Worm (Caenorhabditis elegans) whole organism, L4 larva: Measurements from ENCODE around the gene flp-9.

Source experiments
- D1046.2 ChIP-seq: fragments of 200-800 bp; sonication (Bioruptor generic); IDR thresholded peaks from 2 replicates; pipeline ENCODE4 v1.3.6; 2022; ENCODE audit warnings: missing genetic modification characterization, missing compliant biosample characterization
- F44E2.7 ChIP-seq: fragments of 200-800 bp; sonication (Bioruptor generic); IDR thresholded peaks from 2 replicates; pipeline ENCODE4 v2.1.2; 2022; ENCODE audit warnings: missing genetic modification characterization, missing compliant biosample characterization
- T26A8.4 ChIP-seq: fragments of 200-800 bp; sonication (Bioruptor generic); IDR thresholded peaks from 2 replicates; pipeline ENCODE4 v1.3.6; 2022; ENCODE audit warnings: missing genetic modification characterization, missing compliant biosample characterization
- Y5F2A.4 ChIP-seq: fragments of 200-800 bp; sonication (Bioruptor generic); optimal IDR thresholded peaks from 2 replicates; lab custom pipeline; 2018; ENCODE audit warnings: mild to moderate bottlenecking, missing genetic modification characterization, missing compliant biosample characterization
- aha-1 ChIP-seq: fragments of 150-350 bp; peaks from one replicate; lab custom pipeline; 2014; ENCODE audit warnings: missing biosample characterization, missing genetic modification characterization
- aly-2 ChIP-seq: sonication (generic microtip); optimal IDR thresholded peaks from 2 replicates; lab custom pipeline; 2018; ENCODE audit warnings: missing biosample characterization, missing genetic modification characterization
- ama-1 ChIP-seq: fragments of 150-350 bp; optimal IDR thresholded peaks from 2 replicates; lab custom pipeline; 2014; ENCODE audit warnings: inconsistent platforms, mixed read lengths
- arid-1 ChIP-seq: fragments of 200-800 bp; sonication (Bioruptor generic); conservative IDR thresholded peaks from 2 replicates; pipeline ENCODE4 v1.3.6; 2022; ENCODE audit warnings: missing genetic modification reagents, missing genetic modification characterization, missing compliant biosample characterization
- daf-19 ChIP-seq: fragments of 200-800 bp; sonication (Bioruptor generic); conservative IDR thresholded peaks from 2 replicates; pipeline ENCODE4 v1.3.6; 2022; ENCODE audit warnings: missing genetic modification characterization, missing compliant biosample characterization
- dpl-1 ChIP-seq: fragments of 150-350 bp; optimal IDR thresholded peaks from 2 replicates; lab custom pipeline; 2014; ENCODE audit warnings: missing biosample characterization, missing genetic modification reagents, missing genetic modification characterization
- dve-1 ChIP-seq: sonication (generic microtip); optimal IDR thresholded peaks from 2 replicates; lab custom pipeline; 2017; ENCODE audit warnings: antibody characterized with exemption, mild to moderate bottlenecking, missing genetic modification characterization, missing compliant biosample characterization; ENCODE audit not compliant: insufficient read depth
- egl-27 ChIP-seq: sonication (generic microtip); optimal IDR thresholded peaks from 3 replicates; lab custom pipeline; 2017; ENCODE audit warnings: missing biosample characterization, missing genetic modification reagents, missing genetic modification characterization
- fos-1 ChIP-seq: fragments of 150-350 bp; optimal IDR thresholded peaks from 2 replicates; lab custom pipeline; 2014; ENCODE audit warnings: missing biosample characterization, missing genetic modification characterization
- hlh-11 ChIP-seq: fragments of 200-800 bp; sonication (Bioruptor generic); optimal IDR thresholded peaks from 2 replicates; lab custom pipeline; 2018; ENCODE audit warnings: mild to moderate bottlenecking, missing genetic modification characterization, missing compliant biosample characterization
- hlh-30 ChIP-seq: sonication (generic microtip); optimal IDR thresholded peaks from 2 replicates; lab custom pipeline; 2017; ENCODE audit warnings: antibody characterized with exemption, mild to moderate bottlenecking, missing genetic modification characterization, missing compliant biosample characterization; ENCODE audit not compliant: insufficient read depth
- lin-38 ChIP-seq: fragments of 200-800 bp; sonication (Bioruptor generic); IDR thresholded peaks from 2 replicates; pipeline ENCODE4 v1.3.6; 2022; ENCODE audit warnings: missing genetic modification reagents, missing genetic modification characterization, missing compliant biosample characterization
- madf-9 ChIP-seq: fragments of 200-800 bp; sonication (Bioruptor generic); conservative IDR thresholded peaks from 2 replicates; pipeline ENCODE4 v1.3.6; 2022; ENCODE audit warnings: missing genetic modification reagents, missing genetic modification characterization, missing compliant biosample characterization
- mdl-1 ChIP-seq, 2 experiments: fragments of 150-350 bp in 1 of 2; sonication (generic microtip) in 1 of 2; optimal IDR thresholded peaks; 2 replicates each; lab custom pipeline; 2014 to 2017; ENCODE audit warnings: missing biosample characterization in 2 of 2, missing genetic modification characterization in 2 of 2
- mxl-3 ChIP-seq: fragments of 200-800 bp; sonication (Bioruptor generic); optimal IDR thresholded peaks from 2 replicates; lab custom pipeline; 2018; ENCODE audit warnings: mild to moderate bottlenecking, missing genetic modification characterization, missing compliant biosample characterization
- nhr-237 ChIP-seq: sonication (generic microtip); optimal IDR thresholded peaks from 2 replicates; lab custom pipeline; 2017; ENCODE audit warnings: missing biosample characterization, missing genetic modification characterization
- nhr-25 ChIP-seq: sonication (generic microtip); optimal IDR thresholded peaks from 2 replicates; lab custom pipeline; 2017; ENCODE audit warnings: missing genetic modification characterization, mild to moderate bottlenecking, missing compliant biosample characterization, antibody characterized with exemption, moderate library complexity, borderline replicate concordance; ENCODE audit not compliant: insufficient read depth
- nhr-28 ChIP-seq: fragments of 150-350 bp; optimal IDR thresholded peaks from 2 replicates; lab custom pipeline; 2014; ENCODE audit warnings: missing biosample characterization, missing genetic modification characterization
- nhr-6 ChIP-seq: fragments of 150-350 bp; optimal IDR thresholded peaks from 2 replicates; lab custom pipeline; 2014; ENCODE audit warnings: missing biosample characterization, missing genetic modification characterization
- nhr-77 ChIP-seq: fragments of 150-350 bp; optimal IDR thresholded peaks from 2 replicates; lab custom pipeline; 2014; ENCODE audit warnings: missing biosample characterization, missing genetic modification characterization
- rbr-2 ChIP-seq: sonication (generic microtip); optimal IDR thresholded peaks from 2 replicates; lab custom pipeline; 2016; ENCODE audit warnings: missing genotype, missing genetic modification characterization, missing compliant biosample characterization
- saeg-2 ChIP-seq: fragments of 200-800 bp; sonication (Bioruptor generic); IDR thresholded peaks from 2 replicates; pipeline ENCODE4 v1.3.6; 2022; ENCODE audit warnings: missing genetic modification reagents, missing genetic modification characterization, missing compliant biosample characterization
- sdz-12 ChIP-seq: fragments of 200-800 bp; sonication (Bioruptor generic); optimal IDR thresholded peaks from 2 replicates; lab custom pipeline; 2018; ENCODE audit warnings: mild to moderate bottlenecking, missing genetic modification characterization, missing compliant biosample characterization
- set-16 ChIP-seq: fragments of 200-800 bp; sonication (Bioruptor generic); IDR thresholded peaks from 2 replicates; pipeline ENCODE4 v1.3.6; 2022; ENCODE audit warnings: missing genetic modification reagents, missing genetic modification characterization, missing compliant biosample characterization
- skn-1 ChIP-seq: fragments of 150-350 bp; optimal IDR thresholded peaks from 2 replicates; lab custom pipeline; 2014; ENCODE audit warnings: missing biosample characterization, missing genetic modification characterization
- unc-130 ChIP-seq: sonication (generic microtip); optimal IDR thresholded peaks from 2 replicates; lab custom pipeline; 2016; ENCODE audit warnings: missing genetic modification reagents, missing genetic modification characterization, missing compliant biosample characterization
- zag-1 ChIP-seq: fragments of 150-350 bp; optimal IDR thresholded peaks from 2 replicates; lab custom pipeline; 2014; ENCODE audit warnings: missing biosample characterization, missing genetic modification characterization
- zfp-2 ChIP-seq: sonication (generic microtip); optimal IDR thresholded peaks from 2 replicates; lab custom pipeline; 2016; ENCODE audit warnings: mild to moderate bottlenecking, missing genetic modification characterization, missing compliant biosample characterization
- ztf-11 ChIP-seq: fragments of 150-350 bp; optimal IDR thresholded peaks from 2 replicates; lab custom pipeline; 2014; ENCODE audit warnings: missing biosample characterization, missing genetic modification characterization
- ztf-7 ChIP-seq: fragments of 150-350 bp; optimal IDR thresholded peaks from 2 replicates; lab custom pipeline; 2014; ENCODE audit warnings: missing biosample characterization, missing genetic modification characterization

Gene flp-9

ce11 chrIV:12711644-12712043 lies 45.7 kb downstream of the flp-9 start, which contains the start of gene C27D8.3:
TSS of gene C27D8.3 (minus strand) at chrIV:12711744.
- TF ChIP-seq zfp-2 (tag; lab: Kevin White, UChicago) (no peak), dve-1 (no peak), saeg-2 (GFP tag; lab: Robert Waterston, UW) (no peak), ztf-7 (tag; lab: Kevin White, UChicago) (no peak), nhr-6 (tag; lab: Kevin White, UChicago) (no peak), ztf-11 (no peak), T26A8.4 (GFP tag; lab: Robert Waterston, UW) (no peak), nhr-25 (tag; lab: Kevin White, UChicago) (no peak), dpl-1 (GFP tag; lab: Kevin White, UChicago) (no peak), ama-1 (no peak), D1046.2 (GFP tag; lab: Robert Waterston, UW) (no peak)

- TF ChIP-seq mdl-1 (tag; optimal IDR thresholded peaks at IDR 0.05; lab: Kevin White, UChicago) (peak; percentile 12 to 86), zag-1 (tag; lab: Kevin White, UChicago) (no peak), hlh-11 (tag; lab: Kevin White, UChicago) (peak; percentile 44), D1046.2 (GFP tag; lab: Robert Waterston, UW) (no peak), rbr-2 (tag; lab: Kevin White, UChicago) (no peak), nhr-28 (tag; lab: Kevin White, UChicago) (peak; percentile 85), nhr-237 (no peak), aly-2 (tag; lab: Kevin White, UChicago) (no peak), daf-19 (no peak), F44E2.7 (GFP tag; lab: Robert Waterston, UW) (no peak), saeg-2 (GFP tag; lab: Robert Waterston, UW) (no peak), fos-1 (no peak), Y5F2A.4 (GFP tag; lab: Kevin White, UChicago) (no peak), sdz-12 (no peak), skn-1 (tag; lab: Kevin White, UChicago) (no peak), aha-1 (tag; lab: Kevin White, UChicago) (no peak), set-16 (no peak), arid-1 (GFP tag; lab: Robert Waterston, UW) (no peak), unc-130 (GFP tag; lab: Kevin White, UChicago) (no peak), madf-9 (GFP tag; lab: Robert Waterston, UW) (no peak), hlh-30 (tag; lab: Kevin White, UChicago) (no peak), nhr-77 (tag; lab: Kevin White, UChicago) (no peak), egl-27 (tag; lab: Kevin White, UChicago) (no peak), lin-38 (GFP tag; lab: Robert Waterston, UW) (no peak), mxl-3 (GFP tag; lab: Kevin White, UChicago) (peak; percentile 92), zfp-2 (tag; lab: Kevin White, UChicago) (no peak)
Observed at ce11 chrIV:12710996-12711395, 46.4 kb downstream of the flp-9 start, which contains the start of gene C27D8.2. TSS of gene C27D8.2 (plus strand) at chrIV:12711217.
